Worm (Caenorhabditis elegans): Measurements from ENCODE around the gene F18C5.9.

Gene F18C5.9

DNA sequence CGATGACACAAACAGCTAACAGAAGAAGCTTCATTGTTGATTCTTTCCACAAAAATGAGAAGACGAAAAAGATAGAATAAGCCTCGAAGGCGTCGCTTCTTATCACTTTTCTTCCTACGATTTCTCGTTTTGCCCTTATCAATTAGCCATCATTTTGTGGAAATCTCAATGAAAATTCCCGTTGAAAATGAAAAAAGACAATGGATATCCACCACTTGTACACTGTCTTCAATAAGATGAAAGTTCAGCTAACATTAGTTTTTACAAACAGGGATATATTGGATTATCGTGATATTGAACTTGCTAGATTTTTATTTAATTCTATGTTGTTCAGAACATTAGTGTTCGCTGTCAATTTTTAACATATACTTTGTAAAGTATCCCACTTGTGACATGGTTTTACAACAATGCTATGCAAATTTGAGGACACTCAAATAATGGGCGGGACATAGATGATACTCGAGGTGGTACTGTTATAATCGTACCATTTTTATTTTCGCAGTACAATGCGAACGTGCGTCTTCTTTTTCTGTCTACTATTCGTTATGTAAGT is at the start of gene F18C5.9, which contains the start of gene F18C5.5:
Gene F18C5.9, plus strand, starts transcription at position 503 of the 553 bp plus-strand sequence.
Gene F18C5.5, minus strand, starts transcription at position 101 of the 553 bp plus-strand sequence.
- TF ChIP-seq rpc-1 (optimal IDR thresholded peaks at IDR 0.05) (no peak), rpc-1 (tag; optimal IDR thresholded peaks at IDR 0.05) (no peak)

DNA sequence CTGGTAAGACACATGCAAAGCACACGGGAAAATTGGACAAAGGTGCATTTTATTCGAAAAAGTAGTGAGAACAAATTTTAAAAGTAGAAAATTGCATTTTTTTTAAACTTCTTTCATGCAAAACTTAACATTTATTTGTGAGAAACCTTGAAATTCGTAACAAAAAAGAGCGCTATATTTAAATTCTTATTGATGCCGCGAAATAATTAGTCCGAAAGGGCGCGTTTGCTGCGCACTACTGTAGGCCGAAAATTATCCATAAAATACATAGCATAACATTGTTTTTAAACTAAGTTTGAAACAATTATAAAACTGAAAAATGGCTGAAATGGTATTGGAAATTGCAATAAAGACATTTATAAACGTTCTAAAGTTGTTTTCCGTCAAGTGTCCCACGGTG is 47.2 kb upstream of the F18C5.9 start:
- TF ChIP-seq rcor-1 (GFP tag; IDR thresholded peaks at IDR 0.05) (peak; percentile 40; the same call in 1 of the 2 replicates), mcd-1 (GFP tag; IDR thresholded peaks at IDR 0.05) (peak; percentile 58; the same call in 1 of the 2 replicates), lsl-1 (GFP tag; optimal IDR thresholded peaks at IDR 0.05) (peak; percentile 82), unc-130 (GFP tag; optimal IDR thresholded peaks at IDR 0.05) (peak; percentile 77), madf-6 (GFP tag; IDR thresholded peaks at IDR 0.05) (peak; percentile 90), dpl-1 (GFP tag; optimal IDR thresholded peaks at IDR 0.05) (peak; percentile 78), ceh-100 (GFP tag; IDR thresholded peaks at IDR 0.05) (0 out of 2 replicates have a peak, but pooled peaks have one; percentile 28), mel-28 (tag; optimal IDR thresholded peaks at IDR 0.05; ENCODE audit: borderline replicate concordance) (no peak), let-526 (GFP tag; IDR thresholded peaks at IDR 0.05) (no peak), xnd-1 (tag; optimal IDR thresholded peaks at IDR 0.05) (peak; percentile 61), snpc-3.4 (tag; optimal IDR thresholded peaks at IDR 0.05) (peak; percentile 79), ceh-27 (GFP tag; optimal IDR thresholded peaks at IDR 0.05) (no peak), sptf-2 (GFP tag; optimal IDR thresholded peaks at IDR 0.05) (no peak), D2030.7 (GFP tag; IDR thresholded peaks at IDR 0.05) (peak; percentile 61; the same call in 1 of the 2 replicates), lin-54 (GFP tag; optimal IDR thresholded peaks at IDR 0.05) (peak; percentile 39), F33H1.4 (GFP tag; IDR thresholded peaks at IDR 0.05) (peak; percentile 52; the same call in 1 of the 2 replicates), lin-35 (GFP tag; optimal IDR thresholded peaks at IDR 0.05) (peak in 1 of 3 experiments; percentile 67), ceh-91 (GFP tag; IDR thresholded peaks at IDR 0.05) (peak; percentile 77), efl-1 (GFP tag; optimal IDR thresholded peaks at IDR 0.05) (peak; percentile 94), hmg-1.2 (GFP tag; IDR thresholded peaks at IDR 0.05) (peak; percentile 23; the same call in 1 of the 2 replicates), madf-8 (GFP tag; conservative IDR thresholded peaks at IDR 0.05) (peak; percentile 85), repo-1 (tag; optimal IDR thresholded peaks at IDR 0.05) (no peak), B0019.2 (GFP tag; conservative IDR thresholded peaks at IDR 0.05) (no peak), ekl-4 (GFP tag; IDR thresholded peaks at IDR 0.05) (no peak), F49E8.2 (tag; optimal IDR thresholded peaks at IDR 0.05; ENCODE audit: insufficient read depth) (peak; percentile 18)

DNA sequence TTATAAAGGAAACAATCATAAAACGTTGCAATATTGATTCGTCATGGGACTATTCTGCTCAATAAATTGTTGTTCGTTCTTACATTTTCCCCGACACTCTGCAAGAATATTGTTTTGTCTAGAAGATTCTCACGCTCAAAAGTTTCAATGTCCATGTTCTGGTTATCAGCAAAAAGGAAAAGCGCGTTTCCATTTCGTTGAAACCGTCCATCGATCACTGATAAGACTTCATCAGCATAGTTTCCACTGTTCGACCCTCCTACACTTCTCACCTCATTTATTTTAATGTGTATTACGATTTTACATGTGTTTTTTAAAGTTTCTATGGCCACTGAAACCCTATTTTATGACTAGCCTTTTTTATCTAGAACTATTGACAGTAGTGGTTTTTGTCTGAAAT is 46.8 kb upstream of the F18C5.9 start:
- peak; percentile 68 for TF ChIP-seq nhr-80 (tag; optimal IDR thresholded peaks at IDR 0.05)
- TF ChIP-seq F49E8.2 (tag; optimal IDR thresholded peaks at IDR 0.05; ENCODE audit: insufficient read depth): no peak

DNA sequence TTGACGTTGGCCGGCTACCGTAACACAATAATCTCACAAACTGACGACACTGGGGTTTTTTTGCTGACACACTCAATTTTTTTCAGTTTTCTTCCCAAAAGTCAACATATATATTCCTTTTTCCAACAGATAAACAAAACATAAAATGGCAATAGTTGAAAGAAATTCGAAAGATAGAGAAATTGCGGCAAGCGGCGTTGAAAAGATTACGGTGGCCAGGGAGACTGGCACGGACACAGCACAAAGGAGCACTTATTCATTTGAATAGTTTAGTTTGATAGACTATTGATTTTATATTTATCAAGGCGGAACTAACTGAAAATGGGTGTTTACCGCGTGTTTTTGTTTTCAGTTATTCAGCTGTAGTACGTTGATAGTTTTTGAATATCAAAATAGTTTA is 45.6 kb upstream of the F18C5.9 start, which contains the start of gene toe-2:
Gene toe-2, minus strand, starts transcription at position 70 of the 400 bp plus-strand sequence.
- TF ChIP-seq madf-6 (GFP tag; IDR thresholded peaks at IDR 0.05) (no peak), aptf-2 (GFP tag; conservative IDR thresholded peaks at IDR 0.05) (no peak)

DNA sequence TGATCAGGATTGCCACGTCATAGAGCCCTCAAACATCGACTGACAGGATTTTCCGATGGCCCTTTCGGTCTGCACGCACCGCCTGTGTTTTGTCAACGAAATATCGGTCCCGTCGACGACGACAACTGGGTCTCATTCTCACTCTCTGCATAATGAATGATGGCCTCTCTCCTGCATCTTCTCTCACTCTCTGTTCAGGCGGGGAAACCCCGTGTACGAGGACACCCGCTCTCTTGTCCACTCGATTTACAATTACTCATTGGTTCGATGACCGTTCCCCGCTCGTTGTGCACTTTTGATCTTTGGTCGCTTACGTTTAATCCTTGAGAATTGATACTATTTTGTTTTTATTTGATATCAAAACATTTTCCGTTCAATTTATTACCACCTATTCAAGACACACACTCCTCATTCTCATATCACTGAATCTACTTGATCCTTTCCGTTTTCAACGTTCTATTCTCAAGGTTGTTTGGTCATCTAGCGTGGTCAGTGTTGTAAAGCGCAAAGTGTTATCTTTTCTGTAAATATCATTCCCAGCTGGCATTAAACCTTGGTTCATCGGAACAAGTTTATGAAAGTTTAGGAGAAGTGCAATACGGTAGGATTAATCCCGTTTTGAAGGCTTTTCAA is 44.2 kb upstream of the F18C5.9 start:
- TF ChIP-seq F52B5.7 (tag; optimal IDR thresholded peaks at IDR 0.05) (no peak), lin-26 (GFP tag; IDR thresholded peaks at IDR 0.05) (0 out of 2 replicates have a peak, but pooled peaks have one; percentile 29), die-1 (tag; optimal IDR thresholded peaks at IDR 0.05) (peak; percentile 10), tlf-1 (GFP tag; optimal IDR thresholded peaks at IDR 0.05) (no peak), nfya-2 (GFP tag; IDR thresholded peaks at IDR 0.05) (no peak), nhr-80 (tag; optimal IDR thresholded peaks at IDR 0.05) (peak; percentile 10), egl-44 (GFP tag; IDR thresholded peaks at IDR 0.05) (0 out of 2 replicates have a peak, but pooled peaks have one; percentile 30), nhr-90 (tag; optimal IDR thresholded peaks at IDR 0.05) (peak; percentile 0)

All from whole organism, young adult.